Fruit fly (Drosophila melanogaster) whole organism, embryonic: Measurements from ENCODE around the gene CG7557.

Experiments used
- Ada2b ChIP-seq: fragments of 200-800 bp; sonication (Bioruptor generic); IDR thresholded peaks from 2 replicates; pipeline ENCODE4 v1.3.6; 2022; ENCODE audit warnings: missing biosample characterization, missing genetic modification characterization
- Atf6 ChIP-seq: fragments of 200-800 bp; sonication (Bioruptor generic); IDR thresholded peaks from 2 replicates; pipeline ENCODE4 v1.3.6; 2022; ENCODE audit warnings: missing biosample characterization, missing genetic modification characterization
- Bgb ChIP-seq: fragments of 200-800 bp; sonication (Bioruptor generic); IDR thresholded peaks from 2 replicates; pipeline ENCODE4 v1.3.6; 2022; ENCODE audit warnings: missing biosample characterization, missing genetic modification characterization; ENCODE audit not compliant: partially characterized antibody
- CG1024 ChIP-seq: fragments of 200-800 bp; sonication (Bioruptor generic); IDR thresholded peaks from 2 replicates; pipeline ENCODE4 v1.3.6; 2022; ENCODE audit warnings: missing biosample characterization, missing genetic modification characterization
- CG10654 ChIP-seq: fragments of 200-800 bp; sonication (Bioruptor generic); optimal IDR thresholded peaks from 2 replicates; lab custom pipeline; 2016; ENCODE audit warnings: missing biosample characterization, missing genetic modification characterization
- CG1233 ChIP-seq: fragments of 200-800 bp; sonication (Bioruptor generic); optimal IDR thresholded peaks from 4 replicates; lab custom pipeline; 2018; ENCODE audit warnings: missing biosample characterization, mild to moderate bottlenecking, missing genetic modification characterization
- CG13775 ChIP-seq: fragments of 200-800 bp; sonication (Bioruptor generic); optimal IDR thresholded peaks from 3 replicates; lab custom pipeline; 2017; ENCODE audit warnings: missing biosample characterization, mild to moderate bottlenecking, missing genetic modification characterization
- CG14860 ChIP-seq: fragments of 200-800 bp; sonication (Bioruptor generic); IDR thresholded peaks from 3 replicates; pipeline ENCODE4 v1.3.6; 2022; ENCODE audit warnings: missing biosample characterization, missing genetic modification characterization; ENCODE audit not compliant: partially characterized antibody
- CG1603 ChIP-seq: fragments of 200-800 bp; sonication (Bioruptor generic); optimal IDR thresholded peaks from 2 replicates; lab custom pipeline; 2019; ENCODE audit warnings: missing biosample characterization, mild to moderate bottlenecking, missing genetic modification characterization, moderate library complexity
- CG2120 ChIP-seq: fragments of 200-800 bp; sonication (Bioruptor generic); optimal IDR thresholded peaks from 3 replicates; lab custom pipeline; 2016; ENCODE audit warnings: missing biosample characterization, missing genetic modification characterization
- CG2889 ChIP-seq: fragments of 200-800 bp; sonication (Bioruptor generic); IDR thresholded peaks from 3 replicates; pipeline ENCODE4 v1.3.6; 2022; ENCODE audit warnings: missing biosample characterization, missing genetic modification characterization
- CG30431 ChIP-seq: fragments of 200-800 bp; sonication (Bioruptor generic); optimal IDR thresholded peaks from 2 replicates; lab custom pipeline; 2017; ENCODE audit warnings: missing biosample characterization, missing genetic modification characterization
- CG34224 ChIP-seq: fragments of 200-800 bp; sonication (Bioruptor generic); IDR thresholded peaks from 3 replicates; pipeline ENCODE4 v1.3.6; 2022; ENCODE audit warnings: missing biosample characterization, missing genetic modification characterization; ENCODE audit not compliant: partially characterized antibody
- CG3995 ChIP-seq: fragments of 200-800 bp; sonication (Bioruptor generic); optimal IDR thresholded peaks from 3 replicates; lab custom pipeline; 2016; ENCODE audit warnings: missing biosample characterization, missing genetic modification characterization
- CG4328 ChIP-seq: fragments of 200-800 bp; sonication (Bioruptor generic); optimal IDR thresholded peaks from 3 replicates; lab custom pipeline; 2017; ENCODE audit warnings: missing biosample characterization, missing genetic modification reagents, missing genetic modification characterization
- CG4424 ChIP-seq: fragments of 200-800 bp; sonication (Bioruptor generic); optimal IDR thresholded peaks from 3 replicates; lab custom pipeline; 2016; ENCODE audit warnings: missing biosample characterization, missing genetic modification characterization
- CG6654 ChIP-seq: fragments of 200-800 bp; sonication (Bioruptor generic); optimal IDR thresholded peaks from 2 replicates; lab custom pipeline; 2017; ENCODE audit warnings: missing biosample characterization, mild to moderate bottlenecking, missing genetic modification characterization
- CG6683 ChIP-seq: fragments of 200-800 bp; sonication (Bioruptor generic); optimal IDR thresholded peaks from 2 replicates; lab custom pipeline; 2017; ENCODE audit warnings: missing biosample characterization, mild to moderate bottlenecking, missing genetic modification characterization, missing genetic modification reagents
- CG9215 ChIP-seq: fragments of 200-800 bp; sonication (Bioruptor generic); IDR thresholded peaks from 2 replicates; pipeline ENCODE4 v1.3.6; 2022; ENCODE audit warnings: missing biosample characterization, missing genetic modification characterization
- Deaf1 ChIP-seq: fragments of 200-800 bp; optimal IDR thresholded peaks from 3 replicates; lab custom pipeline; 2019; ENCODE audit warnings: missing biosample characterization, mild to moderate bottlenecking, missing genetic modification characterization, moderate library complexity
- Dek ChIP-seq: fragments of 200-800 bp; sonication (Bioruptor generic); optimal IDR thresholded peaks from 3 replicates; lab custom pipeline; 2019; ENCODE audit warnings: missing biosample characterization, mild to moderate bottlenecking, missing genetic modification characterization, moderate library complexity
- Hmx ChIP-seq: fragments of 200-800 bp; sonication (Bioruptor generic); optimal IDR thresholded peaks from 2 replicates; lab custom pipeline; 2016; ENCODE audit warnings: missing biosample characterization, missing genetic modification characterization
- Med ChIP-seq: fragments of 200-800 bp; sonication (Bioruptor generic); peaks from one replicate; lab custom pipeline; 2016; ENCODE audit warnings: missing biosample characterization, missing genetic modification characterization, mild to moderate bottlenecking, inconsistent platforms, moderate library complexity
- Meics ChIP-seq: fragments of 200-800 bp; sonication (Bioruptor generic); optimal IDR thresholded peaks from 2 replicates; lab custom pipeline; 2017; ENCODE audit warnings: missing biosample characterization, mild to moderate bottlenecking, missing genetic modification characterization
- Nf-YC ChIP-seq: fragments of 200-800 bp; optimal IDR thresholded peaks from 3 replicates; lab custom pipeline; 2019; ENCODE audit warnings: missing biosample characterization, mild to moderate bottlenecking, missing genetic modification characterization, moderate library complexity
- Optix ChIP-seq: fragments of 200-800 bp; sonication (Bioruptor generic); IDR thresholded peaks from 3 replicates; pipeline ENCODE4 v1.3.6; 2022; ENCODE audit warnings: missing biosample characterization, missing genetic modification characterization
- Poxn ChIP-seq: fragments of 200-800 bp; sonication (Bioruptor generic); IDR thresholded peaks from 2 replicates; pipeline ENCODE4 v1.3.6; 2022; ENCODE audit warnings: missing biosample characterization, missing genetic modification characterization
- Ptx1 ChIP-seq: fragments of 200-800 bp; sonication (Bioruptor generic); IDR thresholded peaks from 2 replicates; pipeline ENCODE4 v1.3.6; 2022; ENCODE audit warnings: missing biosample characterization, missing genetic modification characterization
- Side ChIP-seq: fragments of 200-800 bp; sonication (Bioruptor generic); optimal IDR thresholded peaks from 2 replicates; lab custom pipeline; 2016; ENCODE audit warnings: missing biosample characterization, missing genetic modification characterization
- ac ChIP-seq: fragments of 200-800 bp; sonication (Bioruptor generic); optimal IDR thresholded peaks from 3 replicates; lab custom pipeline; 2017; ENCODE audit warnings: missing biosample characterization, mild to moderate bottlenecking, missing genetic modification characterization
- bab2 ChIP-seq: fragments of 200-800 bp; sonication (Bioruptor generic); optimal IDR thresholded peaks from 2 replicates; lab custom pipeline; 2016; ENCODE audit warnings: missing biosample characterization, missing genetic modification characterization
- bowl ChIP-seq: fragments of 200-800 bp; sonication (Bioruptor generic); IDR thresholded peaks from 2 replicates; pipeline ENCODE4 v1.3.6; 2022; ENCODE audit warnings: missing biosample characterization, missing genetic modification characterization
- eve ChIP-seq, 2 experiments: fragments of >200 bp; optimal IDR thresholded peaks; 2 replicates each; lab custom pipeline; 2017; ENCODE audit warnings: missing biosample characterization in 2 of 2, missing genetic modification characterization in 2 of 2
- fru ChIP-seq: fragments of >200 bp; optimal IDR thresholded peaks from 2 replicates; lab custom pipeline; 2017
- inv ChIP-seq: fragments of 200-800 bp; sonication (Bioruptor generic); IDR thresholded peaks from 2 replicates; pipeline ENCODE4 v1.3.6; 2022; ENCODE audit warnings: missing biosample characterization, missing genetic modification characterization; ENCODE audit not compliant: partially characterized antibody
- lilli ChIP-seq: fragments of 200-800 bp; sonication (Bioruptor generic); optimal IDR thresholded peaks from 3 replicates; lab custom pipeline; 2016; ENCODE audit warnings: missing biosample characterization, missing genetic modification characterization
- lmd ChIP-seq: fragments of 200-800 bp; sonication (Bioruptor generic); IDR thresholded peaks from 2 replicates; pipeline ENCODE4 v1.3.6; 2022; ENCODE audit warnings: missing biosample characterization, missing genetic modification characterization
- otp ChIP-seq: fragments of 200-800 bp; sonication (Bioruptor generic); IDR thresholded peaks from 3 replicates; pipeline ENCODE4, ENCODE4 v1.3.6; 2022; ENCODE audit warnings: missing biosample characterization, missing genetic modification characterization
- peb ChIP-seq: fragments of 200-800 bp; sonication (Bioruptor generic); IDR thresholded peaks from 2 replicates; pipeline ENCODE4 v1.3.6; 2022; ENCODE audit warnings: missing biosample characterization, missing genetic modification characterization
- pho ChIP-seq: fragments of 200-800 bp; sonication (Bioruptor generic); optimal IDR thresholded peaks from 2 replicates; lab custom pipeline; 2016; ENCODE audit warnings: missing biosample characterization, missing genetic modification characterization
- repo ChIP-seq: fragments of 200-800 bp; sonication (Bioruptor generic); optimal IDR thresholded peaks from 2 replicates; lab custom pipeline; 2016; ENCODE audit warnings: missing biosample characterization, missing genetic modification characterization
- rib ChIP-seq: fragments of 200-800 bp; sonication (Bioruptor generic); IDR thresholded peaks from 2 replicates; pipeline ENCODE4 v1.3.6; 2022; ENCODE audit warnings: missing biosample characterization, missing genetic modification characterization
- run ChIP-seq: fragments of 200-800 bp; sonication (Bioruptor generic); optimal IDR thresholded peaks from 3 replicates; lab custom pipeline; 2018; ENCODE audit warnings: missing biosample characterization, mild to moderate bottlenecking, missing genetic modification characterization
- salm ChIP-seq: fragments of 200-800 bp; sonication (Bioruptor generic); optimal IDR thresholded peaks from 2 replicates; lab custom pipeline; 2018; ENCODE audit warnings: missing biosample characterization, mild to moderate bottlenecking, missing genetic modification characterization
- sima ChIP-seq: fragments of 200-800 bp; sonication (Bioruptor generic); optimal IDR thresholded peaks from 2 replicates; lab custom pipeline; 2016; ENCODE audit warnings: missing biosample characterization, missing genetic modification characterization
- slbo ChIP-seq: fragments of 200-800 bp; sonication (Bioruptor generic); IDR thresholded peaks from 2 replicates; pipeline ENCODE4 v1.3.6; 2022; ENCODE audit warnings: missing biosample characterization, missing genetic modification characterization
- so ChIP-seq: fragments of 200-800 bp; sonication (Bioruptor generic); IDR thresholded peaks from 3 replicates; pipeline ENCODE4 v1.3.6; 2022; ENCODE audit warnings: missing biosample characterization, missing genetic modification characterization
- stwl ChIP-seq: fragments of 200-800 bp; sonication (Bioruptor generic); optimal IDR thresholded peaks from 3 replicates; lab custom pipeline; 2018; ENCODE audit warnings: missing biosample characterization, mild to moderate bottlenecking, missing genetic modification characterization, moderate library complexity
- tap ChIP-seq: fragments of 200-800 bp; optimal IDR thresholded peaks from 3 replicates; lab custom pipeline; 2019; ENCODE audit warnings: missing biosample characterization, mild to moderate bottlenecking, missing genetic modification characterization, moderate library complexity
- vnd ChIP-seq: fragments of 200-800 bp; sonication (Bioruptor generic); IDR thresholded peaks from 3 replicates; pipeline ENCODE4 v1.3.6; 2022; ENCODE audit warnings: missing biosample characterization, missing genetic modification characterization; ENCODE audit not compliant: partially characterized antibody
- wek ChIP-seq: fragments of 200-800 bp; sonication (Bioruptor generic); optimal IDR thresholded peaks from 3 replicates; lab custom pipeline; 2018; ENCODE audit warnings: missing biosample characterization, mild to moderate bottlenecking, missing genetic modification characterization, moderate library complexity

CG7557 gene

DNA sequence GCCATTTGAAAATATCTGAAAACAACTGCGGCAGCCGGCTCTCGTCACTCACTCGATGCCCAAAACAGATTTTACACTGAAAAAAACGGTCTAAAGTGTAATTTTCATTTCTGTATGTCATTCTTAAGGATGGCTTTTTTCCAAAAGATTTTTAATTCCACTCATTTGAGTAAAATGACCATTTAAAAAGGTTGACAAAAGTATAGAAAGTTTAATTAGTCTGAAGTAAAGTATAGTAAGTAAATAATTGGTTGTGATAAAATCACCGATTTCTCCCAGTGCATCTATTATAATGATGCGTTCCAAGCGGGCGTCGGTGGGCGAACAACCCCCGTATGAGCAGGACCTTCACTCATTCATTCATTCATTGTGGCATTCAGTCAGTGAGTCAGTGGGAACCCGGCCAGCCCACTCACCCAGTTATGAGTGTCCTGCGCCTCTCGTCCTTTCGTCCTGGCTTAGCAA lies 22.6 kb upstream of the CG7557 start (continued):
- TF ChIP-seq peb (GFP tag; lab: Robert Waterston, UW) (peak; percentile 69), repo (GFP tag; lab: Kevin White, UChicago) (peak; percentile 28), CG1024 (GFP tag; lab: Robert Waterston, UW) (peak; percentile 79), Poxn (GFP tag; lab: Robert Waterston, UW) (0 out of 2 replicates have a peak, but pooled peaks have one; percentile 47), CG4424 (peak; percentile 78), Nf-YC (tag; lab: Kevin White, UChicago) (no peak), ac (peak; percentile 52), Side (peak; percentile 69), pho (GFP tag; lab: Kevin White, UChicago) (peak; percentile 43), Bgb (GFP tag; lab: Robert Waterston, UW) (no peak), fru (no peak), Med (GFP tag; lab: Kevin White, UChicago) (peak; percentile 89), eve (GFP tag; optimal IDR thresholded peaks at IDR 0.05; lab: Kevin White, UChicago) (peak in 1 of 2 experiments; percentile 84), lmd (GFP tag; lab: Robert Waterston, UW) (peak; percentile 83), CG13775 (peak; percentile 75), run (tag; lab: Kevin White, UChicago) (peak; percentile 48), Atf6 (GFP tag; lab: Robert Waterston, UW) (peak; percentile 81), CG2120 (GFP tag; lab: Kevin White, UChicago) (peak; percentile 46), otp (GFP tag; lab: Robert Waterston, UW) (peak; percentile 84; the same call in 1 of the 3 replicates), vnd (0 out of 3 replicates have a peak, but pooled peaks have one; percentile 30), Optix (GFP tag; lab: Robert Waterston, UW) (no peak), tap (tag; lab: Kevin White, UChicago) (peak; percentile 16), CG1233 (GFP tag; lab: Kevin White, UChicago) (peak; percentile 76), so (GFP tag; lab: Robert Waterston, UW) (0 out of 3 replicates have a peak, but pooled peaks have one; percentile 82), Dek (tag; lab: Kevin White, UChicago) (no peak), CG3995 (GFP tag; lab: Kevin White, UChicago) (no peak), Ptx1 (GFP tag; lab: Robert Waterston, UW) (peak; percentile 78), Hmx (no peak), CG1603 (peak; percentile 65), stwl (tag; lab: Kevin White, UChicago) (peak; percentile 33), lilli (GFP tag; lab: Kevin White, UChicago) (peak; percentile 42), bab2 (GFP tag; lab: Kevin White, UChicago) (peak; percentile 50), CG14860 (no peak), Ada2b (GFP tag; lab: Robert Waterston, UW) (peak; percentile 69), sima (GFP tag; lab: Kevin White, UChicago) (peak; percentile 8), CG9215 (GFP tag; lab: Robert Waterston, UW) (peak; percentile 47; the same call in 1 of the 2 replicates), CG6654 (GFP tag; lab: Kevin White, UChicago) (peak; percentile 39), wek (GFP tag; lab: Kevin White, UChicago) (no peak), CG34224 (no peak), CG6683 (peak; percentile 53), bowl (no peak), salm (tag; lab: Kevin White, UChicago) (no peak), CG2889 (GFP tag; lab: Robert Waterston, UW) (0 out of 3 replicates have a peak, but pooled peaks have one; percentile 11), slbo (GFP tag; lab: Robert Waterston, UW) (peak; percentile 67), inv (GFP tag; lab: Robert Waterston, UW) (no peak), Meics (GFP tag; lab: Kevin White, UChicago) (peak; percentile 65), Deaf1 (no peak), CG4328 (GFP tag; lab: Kevin White, UChicago) (peak; percentile 43), rib (GFP tag; lab: Robert Waterston, UW) (no peak), CG10654 (GFP tag; lab: Kevin White, UChicago) (peak; percentile 67), CG30431 (peak; percentile 45)
